Worm (Caenorhabditis elegans) whole organism, early embryonic: Measurements from ENCODE around the gene nhr-138.

Source experiments
- B0310.2 ChIP-seq: sonication (generic microtip); optimal IDR thresholded peaks from 2 replicates; lab custom pipeline; 2016; ENCODE audit warnings: mild to moderate bottlenecking, missing genetic modification characterization, missing compliant biosample characterization
- F13C5.2 ChIP-seq: sonication (generic microtip); optimal IDR thresholded peaks from 2 replicates; lab custom pipeline; 2017; ENCODE audit warnings: mild to moderate bottlenecking, missing genetic modification characterization, inconsistent platforms, missing compliant biosample characterization
- aly-1 ChIP-seq: sonication (generic microtip); optimal IDR thresholded peaks from 2 replicates; lab custom pipeline; 2016; ENCODE audit warnings: missing genetic modification characterization, missing compliant biosample characterization
- ama-1 ChIP-seq: fragments of 150-350 bp; optimal IDR thresholded peaks from 2 replicates; lab custom pipeline; 2014
- ceh-13 ChIP-seq: fragments of 200-800 bp; sonication (Bioruptor generic); optimal IDR thresholded peaks from 2 replicates; lab custom pipeline; 2018; ENCODE audit warnings: mild to moderate bottlenecking, missing genetic modification characterization, missing compliant biosample characterization
- ceh-36 ChIP-seq: sonication (generic microtip); optimal IDR thresholded peaks from 2 replicates; lab custom pipeline; 2016; ENCODE audit warnings: missing genetic modification characterization, inconsistent platforms, missing compliant biosample characterization
- ets-7 ChIP-seq: sonication (generic microtip); optimal IDR thresholded peaks from 2 replicates; lab custom pipeline; 2016; ENCODE audit warnings: missing genotype, missing genetic modification characterization, missing compliant biosample characterization
- flt-1 ChIP-seq: fragments of 200-800 bp; sonication (Bioruptor generic); IDR thresholded peaks from 2 replicates; pipeline ENCODE4 v1.3.6; 2022; ENCODE audit warnings: missing genetic modification characterization, missing compliant biosample characterization
- hmbx-1 ChIP-seq: sonication (generic microtip); optimal IDR thresholded peaks from 2 replicates; lab custom pipeline; 2016; ENCODE audit warnings: mild to moderate bottlenecking, missing genetic modification characterization, missing compliant biosample characterization
- hmg-4 ChIP-seq: fragments of 200-800 bp; sonication (Bioruptor generic); optimal IDR thresholded peaks from 2 replicates; lab custom pipeline; 2018; ENCODE audit warnings: mild to moderate bottlenecking, missing genetic modification characterization, missing compliant biosample characterization
- hnd-1 ChIP-seq: sonication (generic microtip); optimal IDR thresholded peaks from 2 replicates; lab custom pipeline; 2016; ENCODE audit warnings: missing genetic modification characterization, missing compliant biosample characterization
- pes-1 ChIP-seq: fragments of 200-800 bp; sonication (Bioruptor generic); IDR thresholded peaks from 2 replicates; pipeline ENCODE4 v1.3.6; 2022; ENCODE audit warnings: missing genetic modification reagents, missing genetic modification characterization, missing compliant biosample characterization
- scrt-1 ChIP-seq: fragments of 200-800 bp; sonication (Bioruptor generic); IDR thresholded peaks from 2 replicates; pipeline ENCODE4 v1.3.6; 2022; ENCODE audit warnings: missing genetic modification characterization, missing compliant biosample characterization
- sea-1 ChIP-seq: fragments of 200-800 bp; sonication (Bioruptor generic); conservative IDR thresholded peaks from 2 replicates; pipeline ENCODE4 v1.3.6; 2022; ENCODE audit warnings: missing genetic modification characterization, missing compliant biosample characterization
- tbx-11 ChIP-seq: fragments of 200-800 bp; sonication (Bioruptor generic); IDR thresholded peaks from 2 replicates; pipeline ENCODE4 v1.3.6; 2022; ENCODE audit warnings: missing genetic modification characterization, missing compliant biosample characterization
- tbx-37 ChIP-seq: fragments of 200-800 bp; sonication (Bioruptor generic); conservative IDR thresholded peaks from 2 replicates; pipeline ENCODE4 v1.3.6; 2022; ENCODE audit warnings: missing genetic modification reagents, missing genetic modification characterization, missing compliant biosample characterization
- tra-4 ChIP-seq: sonication (generic microtip); optimal IDR thresholded peaks from 2 replicates; lab custom pipeline; 2017; ENCODE audit warnings: missing genetic modification characterization, missing compliant biosample characterization

nhr-138 gene

DNA sequence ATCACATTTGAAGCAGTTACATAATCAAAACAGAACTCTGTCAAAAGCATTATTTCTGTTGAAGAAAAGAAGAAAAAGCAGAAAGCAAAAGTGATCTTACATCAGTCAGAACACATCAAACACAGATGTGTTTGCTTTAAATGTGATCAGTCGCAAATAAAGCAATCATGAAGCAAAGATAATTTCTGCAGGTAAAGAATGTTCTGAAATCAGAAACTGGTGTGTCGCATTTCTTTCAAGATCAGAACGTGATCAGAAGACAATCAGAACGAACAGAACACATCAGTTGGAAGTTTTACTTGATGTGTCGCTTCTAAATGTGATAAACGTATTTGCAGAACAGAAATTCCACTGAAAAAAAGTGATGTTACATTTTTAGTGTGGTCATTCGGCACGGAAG, 26.0 kb upstream of the nhr-138 start:
- TF ChIP-seq sea-1 (GFP tag; lab: Robert Waterston, UW), result no peak
- TF ChIP-seq B0310.2, result no peak
- TF ChIP-seq ceh-13 (GFP tag; lab: Kevin White, UChicago), result no peak
- no peak for TF ChIP-seq tbx-37 (GFP tag; lab: Robert Waterston, UW)
- TF ChIP-seq scrt-1 (GFP tag; lab: Robert Waterston, UW), result no peak
- no peak for TF ChIP-seq tbx-11 (GFP tag; lab: Robert Waterston, UW)
- no peak for TF ChIP-seq hmg-4 (GFP tag; lab: Kevin White, UChicago)
- TF ChIP-seq ets-7 (tag; lab: Kevin White, UChicago), result no peak
- TF ChIP-seq hmbx-1 (tag; lab: Kevin White, UChicago), result no peak
- TF ChIP-seq tra-4, result no peak
- TF ChIP-seq ama-1 (lab: Kevin White, UChicago), result no peak
- no peak for TF ChIP-seq pes-1 (GFP tag; lab: Robert Waterston, UW)
- no peak for TF ChIP-seq aly-1 (tag; lab: Kevin White, UChicago)
- no peak for TF ChIP-seq F13C5.2 (tag; lab: Kevin White, UChicago)
- no peak for TF ChIP-seq hnd-1 (tag; lab: Kevin White, UChicago)
- TF ChIP-seq ceh-36, result no peak
- no peak for TF ChIP-seq flt-1 (GFP tag; lab: Robert Waterston, UW)

DNA sequence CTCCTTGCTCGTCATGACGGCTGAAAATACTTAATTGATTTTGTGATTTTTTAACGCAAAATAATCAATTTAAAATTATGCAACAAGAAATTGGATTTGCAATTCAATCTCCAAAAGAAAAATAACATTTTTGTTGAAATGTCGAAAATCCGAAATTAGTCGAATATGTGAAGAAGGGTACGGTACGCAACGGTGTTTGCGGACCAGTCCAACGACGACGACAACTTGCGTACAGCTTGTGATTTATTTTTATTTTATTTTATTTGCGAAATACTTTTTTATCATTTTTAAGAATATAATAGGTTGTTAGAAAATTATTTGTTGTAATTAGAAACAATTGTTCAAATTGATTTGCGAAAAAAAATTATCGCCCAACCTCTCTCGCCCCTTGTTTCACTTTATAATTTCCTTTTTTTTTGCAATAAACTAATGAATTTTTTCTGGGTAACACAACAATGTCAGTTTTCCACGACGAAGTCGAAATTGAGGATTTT, 18.3 kb upstream of the nhr-138 start, which contains the start of the genes dcaf-1 and dph-3:
Gene dcaf-1, minus strand, starts transcription at position 20 of the 494 bp plus-strand sequence.
Gene dph-3, plus strand, starts transcription at position 444 of the 494 bp plus-strand sequence.
- TF ChIP-seq tbx-37 (GFP tag; lab: Robert Waterston, UW), result no peak

DNA sequence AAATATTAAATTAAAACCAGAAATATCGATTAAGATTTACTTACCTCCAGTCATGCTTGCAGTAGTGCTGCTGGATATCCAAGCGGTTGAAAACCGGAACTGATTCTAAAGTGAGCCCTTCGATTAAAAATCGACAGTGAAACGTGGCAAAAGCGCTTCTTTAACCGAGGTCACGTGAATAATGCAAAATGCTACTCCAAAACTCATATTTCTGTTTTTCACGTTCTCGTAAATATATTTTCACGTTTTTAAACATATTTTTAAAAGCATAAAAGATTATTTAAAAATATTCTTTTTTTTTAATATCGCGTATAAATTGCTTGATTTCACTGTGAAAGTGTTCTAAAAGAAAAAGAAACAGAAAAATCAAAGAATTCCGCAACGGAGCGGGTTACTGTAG, 15.8 kb upstream of the nhr-138 start, which contains the start of gene ant-1.3:
Gene ant-1.3, minus strand, starts transcription at position 101 of the 400 bp plus-strand sequence.
- TF ChIP-seq scrt-1 (GFP tag; lab: Robert Waterston, UW) (no peak), ceh-36 (no peak), hmg-4 (GFP tag; lab: Kevin White, UChicago) (no peak), ama-1 (lab: Kevin White, UChicago) (no peak), pes-1 (GFP tag; lab: Robert Waterston, UW) (no peak), tbx-11 (GFP tag; lab: Robert Waterston, UW) (no peak), hnd-1 (tag; lab: Kevin White, UChicago) (no peak), tra-4 (no peak), flt-1 (GFP tag; lab: Robert Waterston, UW) (no peak), B0310.2 (no peak), hmbx-1 (tag; lab: Kevin White, UChicago) (no peak), F13C5.2 (tag; lab: Kevin White, UChicago) (no peak), ets-7 (tag; lab: Kevin White, UChicago) (no peak)

DNA sequence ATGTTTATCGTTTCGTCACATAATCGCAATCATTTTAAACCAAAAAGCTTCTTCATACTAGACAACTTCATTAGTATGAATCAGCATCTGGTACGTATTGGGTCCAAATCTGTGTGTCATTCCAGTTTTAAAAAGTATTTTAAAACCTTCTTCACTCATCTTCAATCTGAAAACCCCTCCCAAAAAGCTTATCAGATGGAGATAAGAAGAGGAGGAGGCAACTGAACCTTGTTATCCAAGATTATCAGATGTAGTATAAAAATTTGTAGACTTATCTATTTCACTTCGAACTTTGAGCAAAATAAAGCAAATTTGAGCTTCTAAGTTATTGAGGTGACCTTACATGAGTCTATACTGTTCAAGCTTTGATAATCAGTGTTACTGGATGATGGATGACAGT, 15.2 kb upstream of the nhr-138 start, which contains the start of gene nhr-38:
Gene nhr-38, plus strand, starts transcription at position 301 of the 400 bp plus-strand sequence.
- no peak for TF ChIP-seq ceh-13 (GFP tag; lab: Kevin White, UChicago)
- TF ChIP-seq hmg-4 (GFP tag; lab: Kevin White, UChicago), result no peak
- TF ChIP-seq scrt-1 (GFP tag; lab: Robert Waterston, UW), result no peak
- TF ChIP-seq aly-1 (tag; lab: Kevin White, UChicago), result no peak
- no peak for TF ChIP-seq tbx-37 (GFP tag; lab: Robert Waterston, UW)
- TF ChIP-seq ceh-36, result no peak
- no peak for TF ChIP-seq sea-1 (GFP tag; lab: Robert Waterston, UW)
- TF ChIP-seq ama-1 (lab: Kevin White, UChicago), result no peak

DNA sequence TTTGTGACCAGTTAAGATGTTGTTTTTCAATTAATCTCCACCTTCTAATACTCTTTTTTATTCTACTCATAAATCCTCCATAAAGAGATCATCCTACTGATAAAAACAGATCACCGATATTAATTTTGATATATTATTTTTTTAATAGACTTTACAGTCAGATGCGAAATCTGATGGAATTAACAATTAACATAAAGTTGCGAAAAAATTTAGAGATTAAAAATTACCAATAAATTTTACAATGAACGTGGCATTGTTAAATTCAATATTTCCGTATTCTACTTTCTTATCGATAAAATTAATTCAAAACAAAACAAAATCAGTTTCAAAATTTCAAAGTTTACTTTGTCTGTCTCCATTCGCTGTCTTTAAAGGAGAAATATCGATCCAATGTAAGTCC, 12.3 kb upstream of the nhr-138 start, which contains the start of gene K01H12.4:
Gene K01H12.4, plus strand, starts transcription at position 301 of the 400 bp plus-strand sequence.
- TF ChIP-seq B0310.2 (no peak), scrt-1 (GFP tag; lab: Robert Waterston, UW) (no peak), pes-1 (GFP tag; lab: Robert Waterston, UW) (no peak), sea-1 (GFP tag; lab: Robert Waterston, UW) (no peak), hmg-4 (GFP tag; lab: Kevin White, UChicago) (no peak), hmbx-1 (tag; lab: Kevin White, UChicago) (no peak), F13C5.2 (tag; lab: Kevin White, UChicago) (no peak), hnd-1 (tag; lab: Kevin White, UChicago) (no peak), tbx-11 (GFP tag; lab: Robert Waterston, UW) (no peak), ama-1 (lab: Kevin White, UChicago) (no peak), tra-4 (no peak), ets-7 (tag; lab: Kevin White, UChicago) (no peak), ceh-13 (GFP tag; lab: Kevin White, UChicago) (no peak), tbx-37 (GFP tag; lab: Robert Waterston, UW) (no peak), aly-1 (tag; lab: Kevin White, UChicago) (no peak), ceh-36 (no peak)

ce11 chrIV:9714264-9714663, 10.8 kb upstream of the nhr-138 start:
- TF ChIP-seq hnd-1 (tag; lab: Kevin White, UChicago) (no peak), tra-4 (no peak), hmg-4 (GFP tag; lab: Kevin White, UChicago) (no peak), ceh-36 (no peak), ets-7 (tag; lab: Kevin White, UChicago) (no peak), B0310.2 (no peak), flt-1 (GFP tag; lab: Robert Waterston, UW) (no peak), tbx-37 (GFP tag; lab: Robert Waterston, UW) (no peak), tbx-11 (GFP tag; lab: Robert Waterston, UW) (no peak), F13C5.2 (tag; lab: Kevin White, UChicago) (no peak), ceh-13 (GFP tag; lab: Kevin White, UChicago) (no peak), sea-1 (GFP tag; lab: Robert Waterston, UW) (no peak), pes-1 (GFP tag; lab: Robert Waterston, UW) (no peak), scrt-1 (GFP tag; lab: Robert Waterston, UW) (no peak), aly-1 (tag; lab: Kevin White, UChicago) (no peak), ama-1 (lab: Kevin White, UChicago) (no peak), hmbx-1 (tag; lab: Kevin White, UChicago) (no peak)

- TF ChIP-seq pes-1 (GFP tag; lab: Robert Waterston, UW), result no peak
- TF ChIP-seq F13C5.2 (tag; lab: Kevin White, UChicago), result no peak
- no peak for TF ChIP-seq aly-1 (tag; lab: Kevin White, UChicago)
- no peak for TF ChIP-seq tbx-11 (GFP tag; lab: Robert Waterston, UW)
- TF ChIP-seq hmbx-1 (tag; lab: Kevin White, UChicago), result no peak
- no peak for TF ChIP-seq tbx-37 (GFP tag; lab: Robert Waterston, UW)
- no peak for TF ChIP-seq B0310.2
- no peak for TF ChIP-seq ama-1 (lab: Kevin White, UChicago)
These were observed 8.6 kb upstream of the nhr-138 start for ce11 chrIV:9716490-9716889.
